Fruit fly (Drosophila melanogaster) whole organism, embryonic: Measurements from ENCODE around the gene DCTN1-p150.

ENCODE experiments used
- Aef1 ChIP-seq: fragments of 200-800 bp; sonication (Bioruptor generic); IDR thresholded peaks from 3 replicates; pipeline ENCODE4 v1.3.6; 2022; ENCODE audit warnings: missing biosample characterization, missing genetic modification characterization
- BEAF-32 ChIP-seq: fragments of 200-800 bp; sonication (Bioruptor generic); optimal IDR thresholded peaks from 3 replicates; lab custom pipeline; 2017; ENCODE audit warnings: missing biosample characterization, missing genetic modification characterization, mild to moderate bottlenecking, moderate library complexity, missing genetic modification reagents
- Bteb2 ChIP-seq: fragments of 200-800 bp; sonication (Bioruptor generic); optimal IDR thresholded peaks from 2 replicates; lab custom pipeline; 2016; ENCODE audit warnings: missing biosample characterization, missing genetic modification characterization
- CG12659 ChIP-seq: fragments of 200-800 bp; sonication (Bioruptor generic); optimal IDR thresholded peaks from 3 replicates; lab custom pipeline; 2017; ENCODE audit warnings: mild to moderate bottlenecking, missing biosample characterization, missing genetic modification reagents, missing genetic modification characterization
- CG13287 ChIP-seq: fragments of 200-800 bp; sonication (Bioruptor generic); IDR thresholded peaks from 2 replicates; pipeline ENCODE4 v1.3.6; 2022; ENCODE audit warnings: missing biosample characterization, missing genetic modification characterization; ENCODE audit not compliant: partially characterized antibody
- CG13424 ChIP-seq: fragments of 200-800 bp; sonication (Bioruptor generic); optimal IDR thresholded peaks from 2 replicates; lab custom pipeline; 2019; ENCODE audit warnings: missing biosample characterization, mild to moderate bottlenecking, missing genetic modification characterization, moderate library complexity
- CG14860 ChIP-seq: fragments of 200-800 bp; sonication (Bioruptor generic); IDR thresholded peaks from 3 replicates; pipeline ENCODE4 v1.3.6; 2022; ENCODE audit warnings: missing biosample characterization, missing genetic modification characterization; ENCODE audit not compliant: partially characterized antibody
- CG15479 ChIP-seq: fragments of 200-800 bp; sonication (Bioruptor generic); optimal IDR thresholded peaks from 3 replicates; lab custom pipeline; 2019; ENCODE audit warnings: missing biosample characterization, mild to moderate bottlenecking, missing genetic modification characterization, moderate library complexity
- CG18011 ChIP-seq: fragments of 200-800 bp; sonication (Bioruptor generic); optimal IDR thresholded peaks from 2 replicates; lab custom pipeline; 2017; ENCODE audit warnings: missing biosample characterization, missing genetic modification characterization, mild to moderate bottlenecking, moderate library complexity, missing genotype
- CG33213 ChIP-seq: fragments of 200-800 bp; sonication (Bioruptor generic); optimal IDR thresholded peaks from 3 replicates; lab custom pipeline; 2016; ENCODE audit warnings: missing biosample characterization, missing genetic modification characterization
- CG3726 ChIP-seq: fragments of 200-800 bp; sonication (Bioruptor generic); IDR thresholded peaks from 3 replicates; pipeline ENCODE4, ENCODE4 v1.3.6; 2022; ENCODE audit warnings: missing biosample characterization, missing genetic modification characterization
- CG42726 ChIP-seq: fragments of 200-800 bp; sonication (Bioruptor generic); IDR thresholded peaks from 2 replicates; pipeline ENCODE4 v1.3.6; 2022; ENCODE audit warnings: missing biosample characterization, missing genetic modification characterization; ENCODE audit not compliant: partially characterized antibody
- CG4707 ChIP-seq: fragments of 200-800 bp; sonication (Bioruptor generic); optimal IDR thresholded peaks from 2 replicates; lab custom pipeline; 2018; ENCODE audit warnings: missing biosample characterization, mild to moderate bottlenecking, missing genetic modification characterization, moderate library complexity
- CG4854 ChIP-seq: fragments of 200-800 bp; sonication (Bioruptor generic); optimal IDR thresholded peaks from 2 replicates; lab custom pipeline; 2016; ENCODE audit warnings: missing biosample characterization, missing genetic modification characterization, inconsistent platforms
- CG6765 ChIP-seq: fragments of 200-800 bp; sonication (Bioruptor generic); optimal IDR thresholded peaks from 3 replicates; lab custom pipeline; 2017; ENCODE audit warnings: missing biosample characterization, mild to moderate bottlenecking, missing genetic modification characterization
- CG7928 ChIP-seq: fragments of 200-800 bp; sonication (Bioruptor generic); optimal IDR thresholded peaks from 2 replicates; lab custom pipeline; 2017; ENCODE audit warnings: missing biosample characterization, mild to moderate bottlenecking, missing genetic modification characterization
- CG8478 ChIP-seq: fragments of >200 bp; optimal IDR thresholded peaks from 2 replicates; lab custom pipeline; 2018
- CG9609 ChIP-seq: fragments of 200-800 bp; sonication (Bioruptor generic); optimal IDR thresholded peaks from 3 replicates; lab custom pipeline; 2016; ENCODE audit warnings: missing biosample characterization, missing genetic modification characterization
- Camta ChIP-seq: fragments of 200-800 bp; sonication (Bioruptor generic); optimal IDR thresholded peaks from 2 replicates; lab custom pipeline; 2016; ENCODE audit warnings: missing biosample characterization, missing genetic modification characterization
- Chrac-16 ChIP-seq: fragments of 200-800 bp; sonication (Bioruptor generic); optimal IDR thresholded peaks from 3 replicates; lab custom pipeline; 2016; ENCODE audit warnings: missing biosample characterization, missing genetic modification characterization
- E2f1 ChIP-seq: fragments of 200-800 bp; sonication (Bioruptor generic); IDR thresholded peaks from 2 replicates; pipeline ENCODE4 v1.3.6; 2022; ENCODE audit warnings: missing biosample characterization, missing genetic modification characterization
- Ets65A ChIP-seq: fragments of 200-800 bp; sonication (Bioruptor generic); peaks from one replicate; lab custom pipeline; 2016; ENCODE audit warnings: missing biosample characterization, missing genetic modification characterization
- Fer1 ChIP-seq: fragments of 200-800 bp; sonication (Bioruptor generic); optimal IDR thresholded peaks from 2 replicates; lab custom pipeline; 2017; ENCODE audit warnings: missing biosample characterization, mild to moderate bottlenecking, missing genetic modification characterization
- Fer2 ChIP-seq: fragments of 200-800 bp; sonication (Bioruptor generic); optimal IDR thresholded peaks from 2 replicates; lab custom pipeline; 2018; ENCODE audit warnings: missing biosample characterization, mild to moderate bottlenecking, missing genetic modification characterization, moderate library complexity
- GATAe ChIP-seq: fragments of 200-800 bp; sonication (Bioruptor generic); conservative IDR thresholded peaks from 2 replicates; pipeline ENCODE4 v1.3.6; 2022; ENCODE audit warnings: missing biosample characterization, missing genetic modification characterization
- Hr51 ChIP-seq, 2 experiments: fragments of 200-800 bp; sonication (Bioruptor generic); optimal IDR thresholded peaks; 2 replicates in 1 of 2; 3 replicates in 1 of 2; lab custom pipeline; 2016 to 2018; ENCODE audit warnings: missing biosample characterization in 2 of 2, missing genetic modification characterization in 2 of 2, mild to moderate bottlenecking in 1 of 2, moderate library complexity in 1 of 2
- MESR4 ChIP-seq: fragments of 200-800 bp; sonication (Bioruptor generic); optimal IDR thresholded peaks from 2 replicates; lab custom pipeline; 2018; ENCODE audit warnings: missing biosample characterization, mild to moderate bottlenecking, missing genetic modification characterization, moderate library complexity
- Nf-YA ChIP-seq: fragments of 200-800 bp; sonication (Bioruptor generic); IDR thresholded peaks from 2 replicates; pipeline ENCODE4 v1.3.6; 2022; ENCODE audit warnings: missing biosample characterization, missing genetic modification characterization
- PHDP ChIP-seq: fragments of 200-800 bp; sonication (Bioruptor generic); optimal IDR thresholded peaks from 3 replicates; lab custom pipeline; 2018; ENCODE audit warnings: missing biosample characterization, mild to moderate bottlenecking, missing genetic modification characterization, moderate library complexity
- Ptx1 ChIP-seq: fragments of 200-800 bp; sonication (Bioruptor generic); IDR thresholded peaks from 2 replicates; pipeline ENCODE4 v1.3.6; 2022; ENCODE audit warnings: missing biosample characterization, missing genetic modification characterization
- YL-1 ChIP-seq: fragments of 200-800 bp; sonication (Bioruptor generic); optimal IDR thresholded peaks from 3 replicates; lab custom pipeline; 2017; ENCODE audit warnings: missing biosample characterization, mild to moderate bottlenecking, missing genetic modification characterization
- aop ChIP-seq: fragments of 200-800 bp; sonication (Bioruptor generic); IDR thresholded peaks from 2 replicates; pipeline ENCODE4 v1.3.6; 2022; ENCODE audit warnings: missing biosample characterization, missing genetic modification characterization
- crp ChIP-seq, 2 experiments: fragments of 200-800 bp; sonication (Bioruptor generic); optimal IDR thresholded peaks; 2 replicates in 1 of 2; 3 replicates in 1 of 2; lab custom pipeline; 2017; ENCODE audit warnings: missing biosample characterization in 2 of 2, missing genetic modification characterization in 2 of 2, mild to moderate bottlenecking in 1 of 2, moderate library complexity in 1 of 2
- dan ChIP-seq: fragments of 200-800 bp; sonication (Bioruptor generic); IDR thresholded peaks from 2 replicates; pipeline ENCODE4 v1.3.6; 2022; ENCODE audit warnings: missing biosample characterization, missing genetic modification characterization
- fd3F ChIP-seq: fragments of 200-800 bp; sonication (Bioruptor generic); optimal IDR thresholded peaks from 2 replicates; lab custom pipeline; 2018; ENCODE audit warnings: missing biosample characterization, mild to moderate bottlenecking, missing genetic modification characterization, moderate library complexity
- hbn ChIP-seq: fragments of 200-800 bp; sonication (Bioruptor generic); IDR thresholded peaks from 2 replicates; pipeline ENCODE4 v1.3.6; 2022; ENCODE audit warnings: missing biosample characterization, missing genetic modification characterization; ENCODE audit not compliant: partially characterized antibody
- kay ChIP-seq: fragments of 200-800 bp; sonication (Bioruptor generic); optimal IDR thresholded peaks from 2 replicates; lab custom pipeline; 2016; ENCODE audit warnings: missing biosample characterization, missing genetic modification characterization
- lola ChIP-seq, 3 experiments: fragments of >200 bp in 2 of 3; fragments of 200-800 bp in 1 of 3; sonication (Bioruptor generic) in 1 of 3; optimal IDR thresholded peaks; 2 replicates each; lab custom pipeline; 2017 to 2019; ENCODE audit warnings: missing biosample characterization in 3 of 3, missing genetic modification characterization in 3 of 3, mild to moderate bottlenecking in 1 of 3, moderate library complexity in 1 of 3
- luna ChIP-seq: fragments of 200-800 bp; sonication (Bioruptor generic); optimal IDR thresholded peaks from 2 replicates; lab custom pipeline; 2016; ENCODE audit warnings: missing biosample characterization, missing genetic modification characterization
- nerfin-2 ChIP-seq: fragments of 200-800 bp; sonication (Bioruptor generic); IDR thresholded peaks from 2 replicates; pipeline ENCODE4 v1.3.6; 2022; ENCODE audit warnings: missing biosample characterization, missing genetic modification characterization; ENCODE audit not compliant: partially characterized antibody
- oc ChIP-seq: fragments of 200-800 bp; sonication (Bioruptor generic); optimal IDR thresholded peaks from 2 replicates; lab custom pipeline; 2018; ENCODE audit warnings: missing biosample characterization, mild to moderate bottlenecking, missing genetic modification characterization, moderate library complexity
- onecut ChIP-seq: fragments of 200-800 bp; sonication (Bioruptor generic); IDR thresholded peaks from 2 replicates; pipeline ENCODE4 v1.3.6; 2022; ENCODE audit warnings: missing biosample characterization, missing genetic modification characterization
- prd ChIP-seq, 3 experiments: fragments of >200 bp in 2 of 3; fragments of 200-800 bp in 1 of 3; sonication (Bioruptor generic) in 1 of 3; optimal IDR thresholded peaks in 2 of 3; IDR thresholded peaks in 1 of 3; 2 replicates in 2 of 3; 3 replicates in 1 of 3; pipeline versions ENCODE4 v1.3.6 to Lab custom; 2017 to 2022; ENCODE audit warnings: missing biosample characterization in 1 of 3, missing genetic modification characterization in 1 of 3
- sd ChIP-seq: fragments of 200-800 bp; sonication (Bioruptor generic); optimal IDR thresholded peaks from 3 replicates; lab custom pipeline; 2018; ENCODE audit warnings: missing biosample characterization, mild to moderate bottlenecking, missing genetic modification characterization, moderate library complexity
- sna ChIP-seq: fragments of 200-800 bp; sonication (Bioruptor generic); IDR thresholded peaks from 2 replicates; pipeline ENCODE4 v1.3.6; 2022; ENCODE audit warnings: missing biosample characterization, missing genetic modification characterization; ENCODE audit not compliant: partially characterized antibody
- sob ChIP-seq: fragments of 200-800 bp; sonication (Bioruptor generic); IDR thresholded peaks from 2 replicates; pipeline ENCODE4 v1.3.6; 2022; ENCODE audit warnings: missing biosample characterization, missing genetic modification characterization
- sr ChIP-seq: fragments of 200-800 bp; sonication (Bioruptor generic); IDR thresholded peaks from 3 replicates; pipeline ENCODE4 v1.3.6; 2022; ENCODE audit warnings: missing biosample characterization, missing genetic modification characterization
- stwl ChIP-seq: fragments of 200-800 bp; sonication (Bioruptor generic); optimal IDR thresholded peaks from 3 replicates; lab custom pipeline; 2018; ENCODE audit warnings: missing biosample characterization, mild to moderate bottlenecking, missing genetic modification characterization, moderate library complexity
- zfh1 ChIP-seq: fragments of 200-800 bp; sonication (Bioruptor generic); IDR thresholded peaks from 3 replicates; pipeline ENCODE4 v1.3.6; 2022; ENCODE audit warnings: missing biosample characterization, missing genetic modification characterization

The DCTN1-p150 gene

DNA sequence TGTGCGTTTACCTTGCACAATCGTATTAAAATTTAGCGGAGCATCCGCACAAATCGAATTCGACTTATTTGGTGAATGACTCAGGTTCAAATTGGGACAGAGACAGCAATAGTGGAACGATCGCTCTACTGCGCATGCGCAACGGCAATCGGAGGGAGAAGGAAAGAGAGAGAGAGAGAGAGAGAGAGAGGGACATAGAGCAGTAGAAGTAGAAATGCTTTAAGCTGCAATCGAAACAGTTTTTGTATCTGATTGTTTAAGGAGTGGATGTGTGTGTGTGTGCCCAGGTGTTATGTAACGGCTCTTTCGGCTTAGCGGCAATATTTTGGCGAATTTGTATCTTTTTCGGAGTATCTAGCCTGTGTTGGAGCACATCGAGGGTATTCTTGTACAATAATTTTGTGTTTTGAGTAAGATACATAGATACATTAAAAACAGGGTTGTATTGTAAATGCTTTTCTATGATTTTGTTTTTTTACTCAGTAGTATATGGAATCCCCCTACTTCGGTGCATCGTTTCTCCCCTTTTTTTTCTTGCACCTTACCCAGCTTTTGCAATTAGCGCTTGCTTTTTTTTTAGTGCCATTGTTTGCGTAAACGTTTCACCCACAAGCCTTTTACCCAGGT is 20.4 kb downstream of the DCTN1-p150 start (continued):
- TF ChIP-seq E2f1 (GFP tag; lab: Robert Waterston, UW) = no peak
- no peak for TF ChIP-seq Fer1 (GFP tag; lab: Kevin White, UChicago)
- no peak for TF ChIP-seq CG7928 (GFP tag; lab: Kevin White, UChicago)
- no peak for TF ChIP-seq CG18011
- no peak for TF ChIP-seq CG4707 (GFP tag; lab: Kevin White, UChicago)
- TF ChIP-seq Nf-YA = no peak
- no peak for TF ChIP-seq CG8478
- TF ChIP-seq zfh1 = 0 out of 3 replicates have a peak, but pooled peaks have one; percentile 3
- TF ChIP-seq onecut = no peak
- peak; percentile 38 for TF ChIP-seq oc (tag; lab: Kevin White, UChicago)
- no peak for TF ChIP-seq Aef1
- TF ChIP-seq CG12659 (GFP tag; lab: Kevin White, UChicago) = no peak
- TF ChIP-seq CG42726 = no peak
- no peak for TF ChIP-seq crp (GFP tag; optimal IDR thresholded peaks at IDR 0.05; lab: Kevin White, UChicago)
- TF ChIP-seq CG15479 = peak; percentile 39
- TF ChIP-seq MESR4 (GFP tag; lab: Kevin White, UChicago) = no peak
- TF ChIP-seq dan (GFP tag; lab: Robert Waterston, UW) = no peak
- TF ChIP-seq sr (GFP tag; lab: Robert Waterston, UW) = no peak
- TF ChIP-seq CG4854 (GFP tag; lab: Kevin White, UChicago) = no peak
- no peak for TF ChIP-seq prd (optimal IDR thresholded peaks at IDR 0.05; lab: Kevin White, UChicago)
- TF ChIP-seq prd (GFP tag; IDR thresholded peaks at IDR 0.05; lab: Robert Waterston, UW) = 0 out of 3 replicates have a peak, but pooled peaks have one; percentile 50
- TF ChIP-seq Hr51 (GFP tag; optimal IDR thresholded peaks at IDR 0.05; lab: Kevin White, UChicago) = peak in 1 of 2 experiments; percentile 34
- TF ChIP-seq luna (GFP tag; lab: Kevin White, UChicago) = no peak
- TF ChIP-seq kay (GFP tag; lab: Kevin White, UChicago) = peak; percentile 77
- no peak for TF ChIP-seq CG14860 (GFP tag; lab: Robert Waterston, UW)
- TF ChIP-seq Chrac-16 = peak; percentile 0
- TF ChIP-seq sna = no peak
- TF ChIP-seq fd3F (GFP tag; lab: Kevin White, UChicago) = no peak
- no peak for TF ChIP-seq CG3726
- no peak for TF ChIP-seq PHDP (tag; lab: Kevin White, UChicago)
- TF ChIP-seq Bteb2 (GFP tag; lab: Kevin White, UChicago) = no peak
- TF ChIP-seq Camta (GFP tag; lab: Kevin White, UChicago) = peak; percentile 10
- no peak for TF ChIP-seq CG9609
- no peak for TF ChIP-seq sob (GFP tag; lab: Robert Waterston, UW)
- no peak for TF ChIP-seq Fer2 (tag; lab: Kevin White, UChicago)
- no peak for TF ChIP-seq sd (tag; lab: Kevin White, UChicago)
- TF ChIP-seq hbn (GFP tag; lab: Robert Waterston, UW) = no peak
- TF ChIP-seq CG6765 = no peak
- no peak for TF ChIP-seq nerfin-2 (GFP tag; lab: Robert Waterston, UW)
- TF ChIP-seq CG13287 (GFP tag; lab: Robert Waterston, UW) = no peak
- peak; percentile 79 for TF ChIP-seq Ets65A (GFP tag; lab: Kevin White, UChicago)
- TF ChIP-seq BEAF-32 (GFP tag; lab: Kevin White, UChicago) = no peak
- TF ChIP-seq GATAe = no peak
- no peak for TF ChIP-seq CG13424
- no peak for TF ChIP-seq Ptx1 (GFP tag; lab: Robert Waterston, UW)
- TF ChIP-seq aop = no peak
- TF ChIP-seq CG33213 = no peak
- TF ChIP-seq stwl = peak; percentile 47
- TF ChIP-seq YL-1 (GFP tag; lab: Kevin White, UChicago) = no peak
- no peak for TF ChIP-seq lola (GFP tag; optimal IDR thresholded peaks at IDR 0.05; lab: Kevin White, UChicago)
